Fruit fly (Drosophila melanogaster) whole organism, embryonic: ENCODE measurements around the gene CG18428.

Experiments used
- ATbp ChIP-seq: fragments of 200-800 bp; sonication (Bioruptor generic); optimal IDR thresholded peaks from 2 replicates; lab custom pipeline; 2017; ENCODE audit warnings: missing biosample characterization, mild to moderate bottlenecking, missing genetic modification characterization, missing genetic modification reagents
- CG10209 ChIP-seq: fragments of 200-800 bp; sonication (Bioruptor generic); optimal IDR thresholded peaks from 3 replicates; lab custom pipeline; 2017; ENCODE audit warnings: missing biosample characterization, mild to moderate bottlenecking, missing genetic modification characterization, missing genetic modification reagents
- CG12299 ChIP-seq: fragments of 200-800 bp; sonication (Bioruptor generic); optimal IDR thresholded peaks from 2 replicates; lab custom pipeline; 2018; ENCODE audit warnings: missing biosample characterization, mild to moderate bottlenecking, missing genetic modification characterization
- CG1529 ChIP-seq: fragments of 200-800 bp; sonication (Bioruptor generic); optimal IDR thresholded peaks from 3 replicates; lab custom pipeline; 2018; ENCODE audit warnings: missing biosample characterization, missing genetic modification characterization
- CG18262 ChIP-seq: fragments of 200-800 bp; optimal IDR thresholded peaks from 3 replicates; lab custom pipeline; 2019; ENCODE audit warnings: missing biosample characterization, mild to moderate bottlenecking, missing genetic modification characterization, moderate library complexity
- CG30403 ChIP-seq: fragments of 200-800 bp; sonication (Bioruptor generic); optimal IDR thresholded peaks from 3 replicates; lab custom pipeline; 2016; ENCODE audit warnings: missing biosample characterization, missing genetic modification characterization
- CG4707 ChIP-seq: fragments of 200-800 bp; sonication (Bioruptor generic); optimal IDR thresholded peaks from 2 replicates; lab custom pipeline; 2018; ENCODE audit warnings: missing biosample characterization, mild to moderate bottlenecking, missing genetic modification characterization, moderate library complexity
- CG4820 ChIP-seq: fragments of 200-800 bp; sonication (Bioruptor generic); optimal IDR thresholded peaks from 3 replicates; lab custom pipeline; 2016; ENCODE audit warnings: missing biosample characterization, missing genetic modification characterization
- CG7271 ChIP-seq: fragments of 200-800 bp; sonication (Bioruptor generic); optimal IDR thresholded peaks from 2 replicates; lab custom pipeline; 2018; ENCODE audit warnings: missing biosample characterization, mild to moderate bottlenecking, missing genetic modification characterization, moderate library complexity
- CG8388 ChIP-seq: fragments of 200-800 bp; sonication (Bioruptor generic); optimal IDR thresholded peaks from 2 replicates; lab custom pipeline; 2019; ENCODE audit warnings: missing biosample characterization, mild to moderate bottlenecking, missing genetic modification characterization, moderate library complexity
- CG9437 ChIP-seq: fragments of 200-800 bp; sonication (Bioruptor generic); optimal IDR thresholded peaks from 2 replicates; lab custom pipeline; 2018; ENCODE audit warnings: missing biosample characterization, mild to moderate bottlenecking, missing genetic modification characterization
- CHES-1-like ChIP-seq: fragments of 200-800 bp; sonication (Bioruptor generic); optimal IDR thresholded peaks from 2 replicates; lab custom pipeline; 2016; ENCODE audit warnings: missing biosample characterization, missing genetic modification characterization
- Chrac-16 ChIP-seq: fragments of 200-800 bp; sonication (Bioruptor generic); optimal IDR thresholded peaks from 3 replicates; lab custom pipeline; 2016; ENCODE audit warnings: missing biosample characterization, missing genetic modification characterization
- D19B ChIP-seq: fragments of 200-800 bp; sonication (Bioruptor generic); optimal IDR thresholded peaks from 2 replicates; lab custom pipeline; 2017; ENCODE audit warnings: missing biosample characterization, mild to moderate bottlenecking, missing genetic modification characterization
- ERR ChIP-seq: fragments of 200-800 bp; sonication (Bioruptor generic); optimal IDR thresholded peaks from 2 replicates; lab custom pipeline; 2016; ENCODE audit warnings: missing biosample characterization, missing genetic modification characterization
- H2.0 ChIP-seq: fragments of 200-800 bp; sonication (Bioruptor generic); IDR thresholded peaks from 2 replicates; pipeline ENCODE4 v1.3.6; 2022; ENCODE audit warnings: missing biosample characterization, missing genetic modification characterization
- HLH3B ChIP-seq: fragments of 200-800 bp; sonication (Bioruptor generic); IDR thresholded peaks from 2 replicates; pipeline ENCODE4 v1.3.6; 2022; ENCODE audit warnings: missing biosample characterization, missing genetic modification characterization
- HLH54F ChIP-seq: fragments of 200-800 bp; sonication (Bioruptor generic); optimal IDR thresholded peaks from 3 replicates; lab custom pipeline; 2016; ENCODE audit warnings: missing biosample characterization, missing genetic modification characterization
- HLHmδ ChIP-seq: fragments of 200-800 bp; sonication (Bioruptor generic); optimal IDR thresholded peaks from 2 replicates; lab custom pipeline; 2018; ENCODE audit warnings: missing biosample characterization, mild to moderate bottlenecking, missing genetic modification characterization, moderate library complexity
- Lpt ChIP-seq: fragments of >200 bp; optimal IDR thresholded peaks from 2 replicates; lab custom pipeline; 2018; ENCODE audit warnings: missing biosample characterization, missing genetic modification characterization
- MBD-R2 ChIP-seq: fragments of 200-800 bp; sonication (Bioruptor generic); IDR thresholded peaks from 2 replicates; pipeline ENCODE4 v1.3.6; 2022; ENCODE audit warnings: missing biosample characterization, missing genetic modification characterization
- Med ChIP-seq: fragments of 200-800 bp; sonication (Bioruptor generic); peaks from one replicate; lab custom pipeline; 2016; ENCODE audit warnings: missing biosample characterization, missing genetic modification characterization, mild to moderate bottlenecking, inconsistent platforms, moderate library complexity
- Nf-YA ChIP-seq: fragments of 200-800 bp; sonication (Bioruptor generic); IDR thresholded peaks from 2 replicates; pipeline ENCODE4 v1.3.6; 2022; ENCODE audit warnings: missing biosample characterization, missing genetic modification characterization
- Pdp1 ChIP-seq, 2 experiments: fragments of 200-800 bp; sonication (Bioruptor generic); optimal IDR thresholded peaks; 3 replicates each; lab custom pipeline; 2016; ENCODE audit warnings: missing biosample characterization in 2 of 2, missing genetic modification characterization in 2 of 2, mild to moderate bottlenecking in 1 of 2, moderate library complexity in 1 of 2
- Ptx1 ChIP-seq: fragments of 200-800 bp; sonication (Bioruptor generic); IDR thresholded peaks from 2 replicates; pipeline ENCODE4 v1.3.6; 2022; ENCODE audit warnings: missing biosample characterization, missing genetic modification characterization
- Six4 ChIP-seq: fragments of 200-800 bp; sonication (Bioruptor generic); optimal IDR thresholded peaks from 2 replicates; lab custom pipeline; 2016; ENCODE audit warnings: missing biosample characterization, missing genetic modification characterization
- Sry-β ChIP-seq: fragments of 200-800 bp; sonication (Bioruptor generic); optimal IDR thresholded peaks from 2 replicates; lab custom pipeline; 2018; ENCODE audit warnings: missing biosample characterization, mild to moderate bottlenecking, missing genetic modification characterization, moderate library complexity
- Ssrp ChIP-seq: fragments of 200-800 bp; sonication (Bioruptor generic); optimal IDR thresholded peaks from 2 replicates; lab custom pipeline; 2018; ENCODE audit warnings: missing biosample characterization, mild to moderate bottlenecking, missing genetic modification characterization, moderate library complexity
- Xrp1 ChIP-seq: fragments of 200-800 bp; sonication (Bioruptor generic); IDR thresholded peaks from 2 replicates; pipeline ENCODE4 v1.3.6; 2022; ENCODE audit warnings: missing biosample characterization, missing genetic modification characterization
- YL-1 ChIP-seq: fragments of 200-800 bp; sonication (Bioruptor generic); optimal IDR thresholded peaks from 3 replicates; lab custom pipeline; 2017; ENCODE audit warnings: missing biosample characterization, mild to moderate bottlenecking, missing genetic modification characterization
- ato ChIP-seq: fragments of 200-800 bp; sonication (Bioruptor generic); IDR thresholded peaks from 2 replicates; pipeline ENCODE4 v1.3.6; 2022; ENCODE audit warnings: missing biosample characterization, missing genetic modification characterization; ENCODE audit not compliant: partially characterized antibody
- bcd ChIP-seq: fragments of 200-800 bp; sonication (Bioruptor generic); optimal IDR thresholded peaks from 2 replicates; lab custom pipeline; 2017; ENCODE audit warnings: missing biosample characterization, mild to moderate bottlenecking, missing genetic modification characterization
- cad ChIP-seq: fragments of >200 bp; optimal IDR thresholded peaks from 2 replicates; lab custom pipeline; 2017; ENCODE audit warnings: missing biosample characterization, missing genetic modification characterization
- cg ChIP-seq: fragments of 200-800 bp; sonication (Bioruptor generic); optimal IDR thresholded peaks from 3 replicates; lab custom pipeline; 2019; ENCODE audit warnings: missing biosample characterization, mild to moderate bottlenecking, missing genetic modification characterization, moderate library complexity
- crp ChIP-seq, 2 experiments: fragments of 200-800 bp; sonication (Bioruptor generic); optimal IDR thresholded peaks; 2 replicates in 1 of 2; 3 replicates in 1 of 2; lab custom pipeline; 2017; ENCODE audit warnings: missing biosample characterization in 2 of 2, missing genetic modification characterization in 2 of 2, mild to moderate bottlenecking in 1 of 2, moderate library complexity in 1 of 2
- cwo ChIP-seq: fragments of 200-800 bp; sonication (Bioruptor generic); optimal IDR thresholded peaks from 3 replicates; lab custom pipeline; 2017; ENCODE audit warnings: missing biosample characterization, missing genetic modification characterization, mild to moderate bottlenecking, moderate library complexity, missing genetic modification reagents
- dm ChIP-seq: fragments of 200-800 bp; sonication (Bioruptor generic); optimal IDR thresholded peaks from 3 replicates; lab custom pipeline; 2016; ENCODE audit warnings: missing biosample characterization, missing genetic modification characterization
- dmrt99B ChIP-seq: fragments of 200-800 bp; sonication (Bioruptor generic); optimal IDR thresholded peaks from 2 replicates; lab custom pipeline; 2018; ENCODE audit warnings: missing biosample characterization, mild to moderate bottlenecking, missing genetic modification characterization, moderate library complexity
- esg ChIP-seq: fragments of 200-800 bp; sonication (Bioruptor generic); conservative IDR thresholded peaks from 2 replicates; pipeline ENCODE4 v1.3.6; 2022; ENCODE audit warnings: missing biosample characterization, missing genetic modification characterization
- fd3F ChIP-seq: fragments of 200-800 bp; sonication (Bioruptor generic); optimal IDR thresholded peaks from 2 replicates; lab custom pipeline; 2018; ENCODE audit warnings: missing biosample characterization, mild to moderate bottlenecking, missing genetic modification characterization, moderate library complexity
- fd96Cb ChIP-seq: fragments of 200-800 bp; sonication (Bioruptor generic); optimal IDR thresholded peaks from 2 replicates; lab custom pipeline; 2018; ENCODE audit warnings: missing biosample characterization, mild to moderate bottlenecking, missing genetic modification characterization, moderate library complexity
- gsb ChIP-seq: fragments of 200-800 bp; sonication (Bioruptor generic); IDR thresholded peaks from 2 replicates; pipeline ENCODE4 v1.3.6; 2022; ENCODE audit warnings: missing biosample characterization, missing genetic modification characterization
- lilli ChIP-seq: fragments of 200-800 bp; sonication (Bioruptor generic); optimal IDR thresholded peaks from 3 replicates; lab custom pipeline; 2016; ENCODE audit warnings: missing biosample characterization, missing genetic modification characterization
- lmd ChIP-seq: fragments of 200-800 bp; sonication (Bioruptor generic); IDR thresholded peaks from 2 replicates; pipeline ENCODE4 v1.3.6; 2022; ENCODE audit warnings: missing biosample characterization, missing genetic modification characterization
- lola ChIP-seq, 3 experiments: fragments of >200 bp in 2 of 3; fragments of 200-800 bp in 1 of 3; sonication (Bioruptor generic) in 1 of 3; optimal IDR thresholded peaks; 2 replicates each; lab custom pipeline; 2017 to 2019; ENCODE audit warnings: missing biosample characterization in 3 of 3, missing genetic modification characterization in 3 of 3, mild to moderate bottlenecking in 1 of 3, moderate library complexity in 1 of 3
- lov ChIP-seq, 2 experiments: fragments of 200-800 bp in 1 of 2; fragments of >200 bp in 1 of 2; sonication (Bioruptor generic) in 1 of 2; IDR thresholded peaks in 1 of 2; optimal IDR thresholded peaks in 1 of 2; 2 replicates in 1 of 2; 3 replicates in 1 of 2; pipeline versions ENCODE4 v1.3.6 to Lab custom; 2017 to 2022; ENCODE audit warnings: missing biosample characterization in 1 of 2, missing genetic modification characterization in 1 of 2
- salm ChIP-seq: fragments of 200-800 bp; sonication (Bioruptor generic); optimal IDR thresholded peaks from 2 replicates; lab custom pipeline; 2018; ENCODE audit warnings: missing biosample characterization, mild to moderate bottlenecking, missing genetic modification characterization
- sisA ChIP-seq: fragments of 200-800 bp; sonication (Bioruptor generic); IDR thresholded peaks from 2 replicates; pipeline ENCODE4 v1.3.6; 2022; ENCODE audit warnings: missing biosample characterization, missing genetic modification characterization
- twi ChIP-seq: fragments of 200-800 bp; optimal IDR thresholded peaks from 2 replicates; lab custom pipeline; 2019; ENCODE audit warnings: missing biosample characterization, mild to moderate bottlenecking, missing genetic modification characterization, moderate library complexity
- unpg ChIP-seq: fragments of 200-800 bp; sonication (Bioruptor generic); optimal IDR thresholded peaks from 3 replicates; lab custom pipeline; 2018; ENCODE audit warnings: missing biosample characterization, mild to moderate bottlenecking, missing genetic modification characterization, moderate library complexity

The CG18428 gene

dm6 chr3R:24142971-24143370 is 33.8 kb downstream of the CG18428 start (continued):
- TF ChIP-seq lmd: peak; percentile 33; the same call in 1 of the 2 replicates
- peak; percentile 65 for TF ChIP-seq dmrt99B (tag; lab: Kevin White, UChicago)
- TF ChIP-seq CG18262: peak; percentile 47
- peak; percentile 26 for TF ChIP-seq bcd (GFP tag; lab: Kevin White, UChicago)
- no peak for TF ChIP-seq HLH54F
- TF ChIP-seq Chrac-16 (GFP tag; lab: Kevin White, UChicago): no peak
- no peak for TF ChIP-seq CG7271
- TF ChIP-seq CG8388 (GFP tag; lab: Kevin White, UChicago): peak; percentile 12
- TF ChIP-seq esg (GFP tag; lab: Robert Waterston, UW): peak; percentile 31; the same call in 1 of the 2 replicates
- TF ChIP-seq Ssrp (tag; lab: Kevin White, UChicago): peak; percentile 7
- peak in 1 of 3 experiments; percentile 3 for TF ChIP-seq lola (GFP tag; optimal IDR thresholded peaks at IDR 0.05; lab: Kevin White, UChicago)
- TF ChIP-seq CG12299: no peak
- TF ChIP-seq HLHmδ: no peak
- TF ChIP-seq unpg: peak; percentile 16
- peak; percentile 71 for TF ChIP-seq Med
- TF ChIP-seq cad (GFP tag; lab: Kevin White, UChicago): no peak
- peak; percentile 40 for TF ChIP-seq fd96Cb
- TF ChIP-seq Lpt: no peak
- peak; percentile 26 for TF ChIP-seq ATbp (GFP tag; lab: Kevin White, UChicago)
- peak; percentile 1 for TF ChIP-seq cwo (GFP tag; lab: Kevin White, UChicago)
- peak; percentile 60 for TF ChIP-seq sisA
- TF ChIP-seq Sry-β (GFP tag; lab: Kevin White, UChicago): no peak
- TF ChIP-seq crp (GFP tag; optimal IDR thresholded peaks at IDR 0.05; lab: Kevin White, UChicago): no peak
- TF ChIP-seq CG1529: no peak
- TF ChIP-seq Six4: no peak
- no peak for TF ChIP-seq fd3F
- peak; percentile 51; the same call in 1 of the 2 replicates for TF ChIP-seq Ptx1 (GFP tag; lab: Robert Waterston, UW)
- no peak for TF ChIP-seq gsb
- no peak for TF ChIP-seq D19B (GFP tag; lab: Kevin White, UChicago)
- TF ChIP-seq cg (GFP tag; lab: Kevin White, UChicago): no peak
- TF ChIP-seq CG9437 (GFP tag; lab: Kevin White, UChicago): no peak
- TF ChIP-seq twi (tag; lab: Kevin White, UChicago): no peak
- no peak for TF ChIP-seq ato
- no peak for TF ChIP-seq CHES-1-like (GFP tag; lab: Kevin White, UChicago)
- no peak for TF ChIP-seq Nf-YA
- TF ChIP-seq dm (GFP tag; lab: Kevin White, UChicago): no peak
- TF ChIP-seq CG4820 (GFP tag; lab: Kevin White, UChicago): peak; percentile 37
- peak; percentile 32; the same call in 1 of the 2 replicates for TF ChIP-seq HLH3B
- no peak for TF ChIP-seq lilli (GFP tag; lab: Kevin White, UChicago)
- TF ChIP-seq Xrp1 (GFP tag; lab: Robert Waterston, UW): peak; percentile 32; the same call in 1 of the 2 replicates
- no peak for TF ChIP-seq salm (tag; lab: Kevin White, UChicago)
- TF ChIP-seq ERR (GFP tag; lab: Kevin White, UChicago): no peak
- TF ChIP-seq CG30403 (GFP tag; lab: Kevin White, UChicago): peak; percentile 11
- TF ChIP-seq Pdp1 (GFP tag; optimal IDR thresholded peaks at IDR 0.05; lab: Kevin White, UChicago): peak in 1 of 2 experiments; percentile 6
- no peak for TF ChIP-seq H2.0 (GFP tag; lab: Robert Waterston, UW)
- TF ChIP-seq MBD-R2 (GFP tag; lab: Robert Waterston, UW): no peak
- TF ChIP-seq YL-1 (GFP tag; lab: Kevin White, UChicago): no peak
- no peak for TF ChIP-seq CG4707 (GFP tag; lab: Kevin White, UChicago)
- no peak for TF ChIP-seq CG10209 (GFP tag; lab: Kevin White, UChicago)
- TF ChIP-seq lov (optimal IDR thresholded peaks at IDR 0.05; lab: Kevin White, UChicago): no peak
- no peak for TF ChIP-seq lov (GFP tag; IDR thresholded peaks at IDR 0.05; lab: Robert Waterston, UW)
